Worm (Caenorhabditis elegans) whole organism, L1 larva: ENCODE data around the gene F38H4.3.

Experiments used
- C04F5.9 ChIP-seq: sonication (generic microtip); optimal IDR thresholded peaks from 2 replicates; lab custom pipeline; 2016; ENCODE audit warnings: missing genetic modification characterization, missing compliant biosample characterization
- C16A3.4 ChIP-seq: fragments of 150-350 bp; optimal IDR thresholded peaks from 2 replicates; lab custom pipeline; 2014; ENCODE audit warnings: missing biosample characterization, missing genetic modification characterization
- C34B4.2 ChIP-seq: sonication (generic microtip); optimal IDR thresholded peaks from 2 replicates; lab custom pipeline; 2017; ENCODE audit warnings: mild to moderate bottlenecking, missing genetic modification characterization, missing compliant biosample characterization
- F16B12.6 ChIP-seq: fragments of 150-350 bp; optimal IDR thresholded peaks from 2 replicates; lab custom pipeline; 2014; ENCODE audit warnings: missing biosample characterization, missing genetic modification characterization
- aha-1 ChIP-seq: fragments of 150-350 bp; optimal IDR thresholded peaks from 2 replicates; lab custom pipeline; 2014; ENCODE audit warnings: missing biosample characterization, missing genetic modification characterization
- aly-2 ChIP-seq: fragments of 150-350 bp; optimal IDR thresholded peaks from 2 replicates; lab custom pipeline; 2014; ENCODE audit warnings: missing biosample characterization, missing genetic modification characterization
- ama-1 ChIP-seq: fragments of 150-350 bp; optimal IDR thresholded peaks from 2 replicates; lab custom pipeline; 2014
- ceh-63 ChIP-seq: fragments of 200-800 bp; sonication (Bioruptor generic); optimal IDR thresholded peaks from 2 replicates; lab custom pipeline; 2018; ENCODE audit warnings: mild to moderate bottlenecking, missing genetic modification characterization, missing compliant biosample characterization
- ceh-82 ChIP-seq, 3 experiments: fragments of 150-350 bp in 1 of 3; sonication (generic microtip) in 2 of 3; optimal IDR thresholded peaks; 2 replicates each; lab custom pipeline; 2014 to 2017; ENCODE audit warnings: missing biosample characterization in 3 of 3, missing genetic modification characterization in 3 of 3
- ceh-90 ChIP-seq: sonication (generic microtip); optimal IDR thresholded peaks from 2 replicates; lab custom pipeline; 2016; ENCODE audit warnings: missing genetic modification characterization, missing compliant biosample characterization
- ces-1 ChIP-seq: fragments of 150-350 bp; optimal IDR thresholded peaks from 2 replicates; lab custom pipeline; 2014; ENCODE audit warnings: missing biosample characterization, missing genetic modification reagents, missing genetic modification characterization
- dsc-1 ChIP-seq: sonication (generic microtip); optimal IDR thresholded peaks from 2 replicates; lab custom pipeline; 2016; ENCODE audit warnings: mild to moderate bottlenecking, missing genetic modification characterization, missing compliant biosample characterization
- efl-3 ChIP-seq: fragments of 200-800 bp; sonication (Bioruptor generic); optimal IDR thresholded peaks from 2 replicates; lab custom pipeline; 2018; ENCODE audit warnings: mild to moderate bottlenecking, missing genetic modification characterization, missing compliant biosample characterization
- egl-13 ChIP-seq: sonication (generic microtip); optimal IDR thresholded peaks from 2 replicates; lab custom pipeline; 2016; ENCODE audit warnings: missing genotype, missing genetic modification reagents, missing genetic modification characterization, missing compliant biosample characterization
- elt-2 ChIP-seq: sonication (generic microtip); optimal IDR thresholded peaks from 2 replicates; lab custom pipeline; 2016; ENCODE audit warnings: missing genetic modification characterization, mild to moderate bottlenecking, inconsistent platforms, missing compliant biosample characterization, missing genetic modification reagents
- elt-3 ChIP-seq, 6 experiments: fragments of 150-350 bp in 1 of 6; sonication (generic microtip); optimal IDR thresholded peaks; 2 replicates each; lab custom pipeline; 2017 to 2018; ENCODE audit warnings: missing biosample characterization in 6 of 6, missing genetic modification characterization in 6 of 6, inconsistent platforms in 1 of 6
- ets-5 ChIP-seq: fragments of 200-800 bp; sonication (Bioruptor generic); IDR thresholded peaks from 2 replicates; pipeline ENCODE4 v1.3.6; 2022; ENCODE audit warnings: missing genetic modification characterization, missing compliant biosample characterization
- fkh-8 ChIP-seq: sonication (generic microtip); optimal IDR thresholded peaks from 2 replicates; lab custom pipeline; 2016; ENCODE audit warnings: mild to moderate bottlenecking, missing genetic modification characterization, missing compliant biosample characterization
- fos-1 ChIP-seq: fragments of 150-350 bp; optimal IDR thresholded peaks from 2 replicates; lab custom pipeline; 2014; ENCODE audit warnings: missing biosample characterization, missing genetic modification characterization
- grh-1 ChIP-seq: fragments of 200-800 bp; sonication (Bioruptor generic); IDR thresholded peaks from 2 replicates; pipeline ENCODE4 v1.3.6; 2022; ENCODE audit warnings: missing genetic modification reagents, missing genetic modification characterization, missing compliant biosample characterization
- hlh-17 ChIP-seq: fragments of 200-800 bp; sonication (Bioruptor generic); optimal IDR thresholded peaks from 2 replicates; lab custom pipeline; 2018; ENCODE audit warnings: missing genetic modification characterization, mild to moderate bottlenecking, missing compliant biosample characterization, moderate library complexity, borderline replicate concordance
- hpl-2 ChIP-seq: fragments of 150-350 bp; optimal IDR thresholded peaks from 2 replicates; lab custom pipeline; 2014; ENCODE audit warnings: missing biosample characterization, missing genetic modification reagents, missing genetic modification characterization
- isw-1 ChIP-seq: fragments of 200-800 bp; sonication (Bioruptor generic); IDR thresholded peaks from 2 replicates; pipeline ENCODE4 v1.3.6; 2022; ENCODE audit warnings: missing genetic modification characterization, missing compliant biosample characterization
- jun-1 ChIP-seq: fragments of 150-350 bp; optimal IDR thresholded peaks from 2 replicates; lab custom pipeline; 2014; ENCODE audit warnings: missing biosample characterization, missing genetic modification reagents, missing genetic modification characterization
- lin-13 ChIP-seq: fragments of 150-350 bp; optimal IDR thresholded peaks from 2 replicates; lab custom pipeline; 2014; ENCODE audit warnings: missing biosample characterization, missing genetic modification reagents, missing genetic modification characterization
- lin-14 ChIP-seq: fragments of 200-800 bp; sonication (Bioruptor generic); optimal IDR thresholded peaks from 2 replicates; lab custom pipeline; 2018; ENCODE audit warnings: mild to moderate bottlenecking, missing genetic modification characterization, moderate library complexity, missing compliant biosample characterization
- lin-15B ChIP-seq: fragments of 150-350 bp; sonication (generic microtip); optimal IDR thresholded peaks from 3 replicates; lab custom pipeline; 2014; ENCODE audit warnings: missing biosample characterization, missing genetic modification characterization
- lin-35 ChIP-seq, 2 experiments: fragments of 150-350 bp; optimal IDR thresholded peaks; 2 replicates each; lab custom pipeline; 2014; ENCODE audit warnings: missing biosample characterization in 2 of 2, missing genetic modification characterization in 2 of 2, missing genetic modification reagents in 2 of 2
- lin-39 ChIP-seq: fragments of 150-350 bp; optimal IDR thresholded peaks from 2 replicates; lab custom pipeline; 2014; ENCODE audit warnings: missing biosample characterization, missing genetic modification reagents, missing genetic modification characterization
- mab-9 ChIP-seq: fragments of 200-800 bp; sonication (Bioruptor generic); IDR thresholded peaks from 2 replicates; pipeline ENCODE4 v1.3.6; 2022; ENCODE audit warnings: missing genetic modification reagents, missing genetic modification characterization, missing compliant biosample characterization
- mef-2 ChIP-seq: fragments of 150-350 bp; optimal IDR thresholded peaks from 2 replicates; lab custom pipeline; 2014; ENCODE audit warnings: missing biosample characterization, missing genetic modification characterization
- mep-1 ChIP-seq: fragments of 150-350 bp; optimal IDR thresholded peaks from 2 replicates; lab custom pipeline; 2014; ENCODE audit warnings: missing biosample characterization, missing genetic modification characterization
- nhr-11 ChIP-seq: fragments of 150-350 bp; optimal IDR thresholded peaks from 2 replicates; lab custom pipeline; 2014; ENCODE audit warnings: missing biosample characterization, missing genetic modification characterization
- nhr-28 ChIP-seq: fragments of 150-350 bp; optimal IDR thresholded peaks from 2 replicates; lab custom pipeline; 2014; ENCODE audit warnings: missing biosample characterization, missing genetic modification characterization
- nhr-71 ChIP-seq: sonication (generic microtip); optimal IDR thresholded peaks from 2 replicates; lab custom pipeline; 2016; ENCODE audit warnings: mild to moderate bottlenecking, missing genetic modification characterization, moderate library complexity, missing compliant biosample characterization
- nhr-84 ChIP-seq: sonication (generic microtip); optimal IDR thresholded peaks from 2 replicates; lab custom pipeline; 2017; ENCODE audit warnings: missing biosample characterization, missing genetic modification characterization
- rnt-1 ChIP-seq: sonication (generic microtip); optimal IDR thresholded peaks from 2 replicates; lab custom pipeline; 2016; ENCODE audit warnings: mild to moderate bottlenecking, missing genetic modification characterization, moderate library complexity, missing compliant biosample characterization
- skn-1 ChIP-seq: fragments of 150-350 bp; optimal IDR thresholded peaks from 2 replicates; lab custom pipeline; 2014; ENCODE audit warnings: missing biosample characterization, missing genetic modification characterization
- sup-37 ChIP-seq: fragments of 200-800 bp; sonication (Bioruptor generic); optimal IDR thresholded peaks from 2 replicates; lab custom pipeline; 2018; ENCODE audit warnings: mild to moderate bottlenecking, missing genetic modification characterization, missing compliant biosample characterization
- swsn-7 ChIP-seq: sonication (generic microtip); optimal IDR thresholded peaks from 2 replicates; lab custom pipeline; 2016; ENCODE audit warnings: missing genetic modification characterization, missing compliant biosample characterization
- tbx-2 ChIP-seq: sonication (generic microtip); optimal IDR thresholded peaks from 2 replicates; lab custom pipeline; 2016; ENCODE audit warnings: missing genetic modification characterization, missing compliant biosample characterization
- unc-130 ChIP-seq: fragments of 150-350 bp; optimal IDR thresholded peaks from 2 replicates; lab custom pipeline; 2017; ENCODE audit warnings: missing biosample characterization, missing genetic modification characterization, inconsistent platforms
- unc-62 ChIP-seq: fragments of 150-350 bp; optimal IDR thresholded peaks from 2 replicates; lab custom pipeline; 2014; ENCODE audit warnings: missing biosample characterization, missing genetic modification reagents, missing genetic modification characterization
- unc-86 ChIP-seq: sonication (generic microtip); optimal IDR thresholded peaks from 2 replicates; lab custom pipeline; 2016; ENCODE audit warnings: missing genetic modification characterization, missing compliant biosample characterization
- xbp-1 ChIP-seq: sonication (generic microtip); optimal IDR thresholded peaks from 2 replicates; lab custom pipeline; 2016; ENCODE audit warnings: missing genetic modification characterization, missing compliant biosample characterization
- ztf-4 ChIP-seq: fragments of 150-350 bp; optimal IDR thresholded peaks from 2 replicates; lab custom pipeline; 2014; ENCODE audit warnings: missing biosample characterization, missing genetic modification characterization

F38H4.3 gene

DNA sequence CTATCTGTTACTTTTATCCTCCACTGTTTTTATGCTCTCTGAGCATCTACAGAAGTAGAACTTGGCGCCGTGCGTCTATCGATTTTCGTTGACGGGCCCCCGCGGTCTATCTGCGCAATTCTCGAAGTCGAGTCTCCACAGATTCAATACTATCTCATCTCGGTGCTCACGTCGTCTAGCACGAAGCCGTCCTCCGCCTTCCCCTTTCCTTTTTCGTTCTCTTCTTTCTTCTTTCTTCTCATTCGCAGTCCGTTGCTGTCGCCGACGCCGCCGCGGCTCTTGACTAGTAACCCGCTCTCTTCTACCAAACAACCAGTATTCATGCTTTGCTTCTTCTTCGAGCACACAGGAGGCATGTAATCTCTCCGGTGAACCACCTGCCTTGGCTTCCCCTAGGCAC, 28.9 kb downstream of the F38H4.3 start (continued):
- peak; percentile 89 for TF ChIP-seq fkh-8 (tag; lab: Kevin White, UChicago)
- no peak for TF ChIP-seq rnt-1 (tag; lab: Kevin White, UChicago)
- TF ChIP-seq grh-1 (GFP tag; lab: Robert Waterston, UW), result no peak
- no peak for TF ChIP-seq nhr-84 (tag; lab: Kevin White, UChicago)
- no peak for TF ChIP-seq ces-1 (GFP tag; lab: Kevin White, UChicago)
- no peak for TF ChIP-seq jun-1
- TF ChIP-seq lin-15B (tag; lab: Kevin White, UChicago), result no peak
- no peak for TF ChIP-seq egl-13 (tag; lab: Kevin White, UChicago)
- no peak for TF ChIP-seq efl-3 (GFP tag; lab: Kevin White, UChicago)
- TF ChIP-seq ceh-82 (tag; optimal IDR thresholded peaks at IDR 0.05; lab: Kevin White, UChicago), result peak in 2 of 3 experiments; percentile 28 to 63
- no peak for TF ChIP-seq C34B4.2
- peak; percentile 82 for TF ChIP-seq lin-14 (GFP tag; lab: Kevin White, UChicago)
- no peak for TF ChIP-seq C04F5.9 (tag; lab: Kevin White, UChicago)
- TF ChIP-seq nhr-71 (tag; lab: Kevin White, UChicago), result peak; percentile 51
- no peak for TF ChIP-seq sup-37
- no peak for TF ChIP-seq aha-1
- peak in 1 of 2 experiments; percentile 17 for TF ChIP-seq lin-35 (GFP tag; optimal IDR thresholded peaks at IDR 0.05; lab: Kevin White, UChicago)
- TF ChIP-seq dsc-1, result peak; percentile 44
- no peak for TF ChIP-seq ama-1 (lab: Kevin White, UChicago)
- TF ChIP-seq elt-2 (tag; lab: Kevin White, UChicago), result no peak

DNA sequence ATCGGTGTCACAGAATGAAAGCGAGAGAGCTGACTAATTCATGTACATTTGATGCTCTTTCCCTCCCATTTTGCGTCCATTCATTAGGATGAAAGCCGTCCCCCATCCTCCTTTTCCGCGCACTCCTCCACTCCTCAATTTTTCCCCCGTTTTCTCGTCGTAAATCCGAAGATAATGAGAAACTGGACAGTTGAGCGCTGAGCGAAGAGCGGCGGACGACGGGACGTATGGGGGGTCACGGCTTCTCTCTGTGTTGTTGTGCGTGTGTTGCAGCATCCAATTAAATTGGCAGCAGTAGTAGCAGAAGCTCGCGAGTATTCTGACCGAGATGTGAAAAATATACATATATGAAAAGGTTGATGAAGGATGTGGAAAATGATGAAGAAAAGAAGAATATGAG, 29.7 kb downstream of the F38H4.3 start:
- TF ChIP-seq fkh-8 (tag; lab: Kevin White, UChicago) (no peak), ceh-90 (tag; lab: Kevin White, UChicago) (no peak), lin-14 (GFP tag; lab: Kevin White, UChicago) (peak; percentile 33), ztf-4 (tag; lab: Kevin White, UChicago) (no peak), ceh-63 (GFP tag; lab: Kevin White, UChicago) (peak; percentile 25), dsc-1 (no peak), xbp-1 (no peak), aly-2 (no peak), unc-86 (peak; percentile 43), F16B12.6 (tag; lab: Kevin White, UChicago) (no peak), sup-37 (no peak), skn-1 (tag; lab: Kevin White, UChicago) (no peak), nhr-28 (tag; lab: Kevin White, UChicago) (no peak), mef-2 (tag; lab: Kevin White, UChicago) (no peak), unc-62 (GFP tag; lab: Kevin White, UChicago) (no peak), C16A3.4 (tag; lab: Kevin White, UChicago) (no peak)
- TF ChIP-seq, all 84 proteins: peak for 3

DNA sequence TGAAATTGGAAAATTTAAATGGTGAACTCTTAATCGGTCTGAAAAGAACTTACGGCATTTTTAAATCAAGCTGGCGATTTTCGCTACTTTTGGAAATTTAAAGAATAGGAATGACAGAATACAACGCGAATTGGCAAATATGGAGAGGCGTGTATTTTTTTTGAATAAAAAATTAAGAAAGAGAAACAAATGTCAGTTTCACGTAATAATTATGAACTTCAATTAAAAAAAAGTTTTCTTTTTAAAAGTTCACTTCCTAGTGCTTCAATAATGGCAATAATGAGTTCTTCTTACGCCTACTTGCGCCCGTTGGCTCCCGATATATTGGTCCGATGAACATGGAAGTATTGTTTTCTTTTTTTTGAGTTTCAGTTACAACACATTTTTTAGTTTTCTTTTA, 35.5 kb downstream of the F38H4.3 start, which contains the start of gene pph-2:
pph-2 (minus strand) TSS at position 101 of the 400 bp plus-strand sequence.
- no peak for TF ChIP-seq elt-3 (tag; optimal IDR thresholded peaks at IDR 0.05; lab: Kevin White, UChicago)

DNA sequence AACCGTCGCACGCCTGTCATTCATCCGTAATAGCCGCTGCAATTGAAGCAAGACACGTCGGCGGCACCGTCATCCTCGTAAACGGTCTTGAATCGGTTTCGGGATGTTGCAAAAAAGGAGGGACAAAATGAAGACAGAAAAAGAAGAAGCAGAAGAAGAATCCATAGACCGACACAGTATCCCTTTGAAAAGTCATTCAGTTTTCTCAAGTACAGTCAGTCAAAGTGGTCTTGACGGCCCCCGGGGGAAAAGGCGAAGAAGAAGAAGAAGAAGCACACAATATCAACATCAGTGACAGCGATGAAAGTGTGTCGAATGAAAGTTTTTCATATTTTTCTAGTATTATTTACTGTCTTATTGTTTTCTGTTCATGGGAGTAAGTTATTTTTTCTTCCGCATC, 36.0 kb downstream of the F38H4.3 start, which contains the start of gene cutl-27:
cutl-27 (plus strand) TSS at position 301 of the 400 bp plus-strand sequence.
- TF ChIP-seq fos-1 (tag; lab: Kevin White, UChicago), result no peak
- TF ChIP-seq C34B4.2, result no peak
- TF ChIP-seq dsc-1, result no peak
- TF ChIP-seq hlh-17 (GFP tag; lab: Kevin White, UChicago), result no peak
- TF ChIP-seq ets-5 (GFP tag; lab: Robert Waterston, UW), result no peak
- TF ChIP-seq unc-130 (tag; lab: Kevin White, UChicago), result no peak
- no peak for TF ChIP-seq lin-14 (GFP tag; lab: Kevin White, UChicago)
- no peak for TF ChIP-seq lin-39 (tag; lab: Kevin White, UChicago)
- TF ChIP-seq nhr-11 (tag; lab: Kevin White, UChicago), result no peak
- no peak for TF ChIP-seq swsn-7
- TF ChIP-seq tbx-2 (tag; lab: Kevin White, UChicago), result no peak
- TF ChIP-seq hpl-2, result no peak
- TF ChIP-seq ces-1 (GFP tag; lab: Kevin White, UChicago), result no peak
- TF ChIP-seq mep-1 (tag; lab: Kevin White, UChicago), result no peak
- TF ChIP-seq lin-13 (GFP tag; lab: Kevin White, UChicago), result no peak
- TF ChIP-seq xbp-1, result no peak
- no peak for TF ChIP-seq C16A3.4 (tag; lab: Kevin White, UChicago)
- TF ChIP-seq sup-37, result no peak
- TF ChIP-seq isw-1, result no peak
- TF ChIP-seq mab-9, result no peak
